Worm (Caenorhabditis elegans) whole organism, mixed stage, embryonic: Measurements from ENCODE around the gene ani-2.

Experiments used
- drap-1 ChIP-seq: fragments of 200-800 bp; sonication (Bioruptor generic); optimal IDR thresholded peaks from 3 replicates; lab custom pipeline; 2018; ENCODE audit warnings: mild to moderate bottlenecking, missing genetic modification characterization, missing compliant biosample characterization
- elt-1 ChIP-seq: sonication (generic microtip); optimal IDR thresholded peaks from 2 replicates; lab custom pipeline; 2017; ENCODE audit warnings: missing genetic modification characterization, mild to moderate bottlenecking, missing compliant biosample characterization, antibody characterized with exemption, moderate library complexity, borderline replicate concordance; ENCODE audit not compliant: insufficient read depth
- elt-3 ChIP-seq: fragments of 150-350 bp; optimal IDR thresholded peaks from 2 replicates; lab custom pipeline; 2014; ENCODE audit warnings: missing biosample characterization, missing genetic modification characterization
- flh-1 ChIP-seq: fragments of 200-800 bp; sonication (Bioruptor generic); optimal IDR thresholded peaks from 2 replicates; lab custom pipeline; 2018; ENCODE audit warnings: mild to moderate bottlenecking, missing genetic modification characterization, moderate library complexity, missing compliant biosample characterization
- lin-13 ChIP-seq: fragments of 150-350 bp; optimal IDR thresholded peaks from 2 replicates; lab custom pipeline; 2014; ENCODE audit warnings: missing biosample characterization, missing genetic modification characterization
- lsy-2 ChIP-seq: fragments of 150-350 bp; optimal IDR thresholded peaks from 2 replicates; lab custom pipeline; 2014; ENCODE audit warnings: missing biosample characterization, missing genetic modification characterization
- nhr-12 ChIP-seq: fragments of 150-350 bp; optimal IDR thresholded peaks from 2 replicates; lab custom pipeline; 2014; ENCODE audit warnings: missing biosample characterization, missing genetic modification characterization
- nhr-76 ChIP-seq: sonication (generic microtip); optimal IDR thresholded peaks from 2 replicates; lab custom pipeline; 2017; ENCODE audit warnings: missing biosample characterization, missing genetic modification characterization
- pha-4 ChIP-seq: fragments of 150-350 bp; optimal IDR thresholded peaks from 2 replicates; lab custom pipeline; 2018; ENCODE audit warnings: missing biosample characterization, missing genetic modification reagents, missing genetic modification characterization
- unc-39 ChIP-seq: fragments of 150-350 bp; optimal IDR thresholded peaks from 2 replicates; lab custom pipeline; 2014; ENCODE audit warnings: missing biosample characterization, missing genetic modification characterization
- unc-62 ChIP-seq: fragments of 150-350 bp; optimal IDR thresholded peaks from 2 replicates; lab custom pipeline; 2014; ENCODE audit warnings: missing biosample characterization, missing genetic modification reagents, missing genetic modification characterization
- ztf-11 ChIP-seq: fragments of 150-350 bp; optimal IDR thresholded peaks from 2 replicates; lab custom pipeline; 2014; ENCODE audit warnings: missing biosample characterization, missing genetic modification characterization

ce11 chrII:6339511-6339910, 25.7 kb downstream of the ani-2 start:
- no peak for TF ChIP-seq lin-13 (tag; lab: Kevin White, UChicago)
- TF ChIP-seq nhr-76 (tag; lab: Kevin White, UChicago), result no peak
- TF ChIP-seq flh-1 (GFP tag; lab: Kevin White, UChicago), result no peak
- TF ChIP-seq ztf-11 (tag; lab: Kevin White, UChicago), result no peak
- no peak for TF ChIP-seq nhr-12
- no peak for TF ChIP-seq unc-62 (GFP tag; lab: Kevin White, UChicago)
- TF ChIP-seq drap-1, result no peak
- no peak for TF ChIP-seq lsy-2 (tag; lab: Kevin White, UChicago)
- no peak for TF ChIP-seq unc-39 (tag; lab: Kevin White, UChicago)
- no peak for TF ChIP-seq elt-1 (tag; lab: Kevin White, UChicago)
- no peak for TF ChIP-seq elt-3
- TF ChIP-seq pha-4 (tag; lab: Kevin White, UChicago), result no peak
